Worm (Caenorhabditis elegans) whole organism, mixed stage, embryonic: ENCODE data around the gene sre-36.

ENCODE experiments used
- bed-3 ChIP-seq: fragments of 200-800 bp; sonication (Bioruptor generic); optimal IDR thresholded peaks from 3 replicates; lab custom pipeline; 2018; ENCODE audit warnings: mild to moderate bottlenecking, missing genetic modification characterization, moderate library complexity, missing compliant biosample characterization
- elt-3 ChIP-seq: fragments of 150-350 bp; optimal IDR thresholded peaks from 2 replicates; lab custom pipeline; 2014; ENCODE audit warnings: missing biosample characterization, missing genetic modification characterization
- lin-13 ChIP-seq: fragments of 150-350 bp; optimal IDR thresholded peaks from 2 replicates; lab custom pipeline; 2014; ENCODE audit warnings: missing biosample characterization, missing genetic modification characterization
- mep-1 ChIP-seq: fragments of 150-350 bp; optimal IDR thresholded peaks from 2 replicates; lab custom pipeline; 2017; ENCODE audit warnings: missing biosample characterization, missing genetic modification reagents, missing genetic modification characterization, inconsistent platforms
- nhr-237 ChIP-seq: fragments of 150-350 bp; optimal IDR thresholded peaks from 2 replicates; lab custom pipeline; 2014; ENCODE audit warnings: missing biosample characterization, missing genetic modification characterization
- nhr-76 ChIP-seq: sonication (generic microtip); optimal IDR thresholded peaks from 2 replicates; lab custom pipeline; 2017; ENCODE audit warnings: missing biosample characterization, missing genetic modification characterization
- pha-4 ChIP-seq: fragments of 150-350 bp; optimal IDR thresholded peaks from 2 replicates; lab custom pipeline; 2018; ENCODE audit warnings: missing biosample characterization, missing genetic modification reagents, missing genetic modification characterization
- unc-62 ChIP-seq: fragments of 150-350 bp; optimal IDR thresholded peaks from 2 replicates; lab custom pipeline; 2014; ENCODE audit warnings: missing biosample characterization, missing genetic modification reagents, missing genetic modification characterization
- ztf-11 ChIP-seq: fragments of 150-350 bp; optimal IDR thresholded peaks from 2 replicates; lab custom pipeline; 2014; ENCODE audit warnings: missing biosample characterization, missing genetic modification characterization

DNA sequence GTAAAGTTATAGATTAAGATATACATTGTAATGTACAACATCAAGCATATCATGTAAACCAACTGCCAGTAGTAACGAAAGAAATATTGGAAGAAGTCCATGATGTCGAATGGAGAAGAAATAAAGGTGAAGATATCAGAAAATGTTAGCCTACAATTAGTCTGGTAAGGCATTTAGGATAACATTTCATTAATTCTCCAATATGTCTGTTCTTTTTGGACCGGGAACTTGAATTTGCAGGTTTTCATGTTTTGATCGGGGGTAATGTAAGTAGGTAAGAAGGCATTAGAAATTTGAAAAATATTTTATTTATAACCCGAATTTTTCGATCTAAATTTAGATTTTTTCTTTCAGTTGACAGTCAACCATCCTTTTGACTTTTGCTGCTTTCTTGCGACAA is 5.8 kb upstream of the sre-36 start, which contains the start of gene srd-63:
- TF ChIP-seq elt-3 (no peak), unc-62 (no peak), mep-1 (no peak), nhr-76 (no peak), bed-3 (GFP tag; lab: Kevin White, UChicago) (no peak), pha-4 (tag; lab: Kevin White, UChicago) (no peak), lin-13 (tag; lab: Kevin White, UChicago) (no peak), ztf-11 (tag; lab: Kevin White, UChicago) (no peak), nhr-237 (tag; lab: Kevin White, UChicago) (no peak)
